Worm (Caenorhabditis elegans) whole organism, L1 larva: ENCODE results near the gene eea-1.

Experiments used
- F16B12.6 ChIP-seq: fragments of 150-350 bp; optimal IDR thresholded peaks from 2 replicates; lab custom pipeline; 2014; ENCODE audit warnings: missing biosample characterization, missing genetic modification characterization
- Y116A8C.19 ChIP-seq: sonication (generic microtip); optimal IDR thresholded peaks from 2 replicates; lab custom pipeline; 2016; ENCODE audit warnings: missing compliant biosample characterization, missing genetic modification characterization, borderline replicate concordance
- aha-1 ChIP-seq: fragments of 150-350 bp; optimal IDR thresholded peaks from 2 replicates; lab custom pipeline; 2014; ENCODE audit warnings: missing biosample characterization, missing genetic modification characterization
- alr-1 ChIP-seq: fragments of 200-800 bp; sonication (Bioruptor generic); optimal IDR thresholded peaks from 2 replicates; lab custom pipeline; 2018; ENCODE audit warnings: borderline replicate concordance, mild to moderate bottlenecking, missing genetic modification characterization, missing compliant biosample characterization
- aly-2 ChIP-seq: fragments of 150-350 bp; optimal IDR thresholded peaks from 2 replicates; lab custom pipeline; 2014; ENCODE audit warnings: missing biosample characterization, missing genetic modification characterization
- blmp-1 ChIP-seq: fragments of 150-350 bp; optimal IDR thresholded peaks from 2 replicates; lab custom pipeline; 2014; ENCODE audit warnings: missing biosample characterization, missing genetic modification characterization
- ces-1 ChIP-seq: fragments of 150-350 bp; optimal IDR thresholded peaks from 2 replicates; lab custom pipeline; 2014; ENCODE audit warnings: missing biosample characterization, missing genetic modification reagents, missing genetic modification characterization
- dpl-1 ChIP-seq, 3 experiments: fragments of 150-350 bp in 2 of 3; sonication (generic microtip) in 1 of 3; optimal IDR thresholded peaks; 2 replicates each; lab custom pipeline; 2014 to 2017; ENCODE audit warnings: missing biosample characterization in 3 of 3, missing genetic modification characterization in 3 of 3, missing genetic modification reagents in 3 of 3
- dsc-1 ChIP-seq: sonication (generic microtip); optimal IDR thresholded peaks from 2 replicates; lab custom pipeline; 2016; ENCODE audit warnings: mild to moderate bottlenecking, missing genetic modification characterization, missing compliant biosample characterization
- egl-13 ChIP-seq: sonication (generic microtip); optimal IDR thresholded peaks from 2 replicates; lab custom pipeline; 2016; ENCODE audit warnings: missing genotype, missing genetic modification reagents, missing genetic modification characterization, missing compliant biosample characterization
- elt-2 ChIP-seq: sonication (generic microtip); optimal IDR thresholded peaks from 2 replicates; lab custom pipeline; 2016; ENCODE audit warnings: missing genetic modification characterization, mild to moderate bottlenecking, inconsistent platforms, missing compliant biosample characterization, missing genetic modification reagents
- jun-1 ChIP-seq: fragments of 150-350 bp; optimal IDR thresholded peaks from 2 replicates; lab custom pipeline; 2014; ENCODE audit warnings: missing biosample characterization, missing genetic modification reagents, missing genetic modification characterization
- lin-13 ChIP-seq: fragments of 150-350 bp; optimal IDR thresholded peaks from 2 replicates; lab custom pipeline; 2014; ENCODE audit warnings: missing biosample characterization, missing genetic modification reagents, missing genetic modification characterization
- lin-14 ChIP-seq: fragments of 200-800 bp; sonication (Bioruptor generic); optimal IDR thresholded peaks from 2 replicates; lab custom pipeline; 2018; ENCODE audit warnings: mild to moderate bottlenecking, missing genetic modification characterization, moderate library complexity, missing compliant biosample characterization
- lin-35 ChIP-seq, 2 experiments: fragments of 150-350 bp; optimal IDR thresholded peaks; 2 replicates each; lab custom pipeline; 2014; ENCODE audit warnings: missing biosample characterization in 2 of 2, missing genetic modification characterization in 2 of 2, missing genetic modification reagents in 2 of 2
- lsy-2 ChIP-seq, 2 experiments: fragments of 150-350 bp; optimal IDR thresholded peaks; 2 replicates each; lab custom pipeline; 2014; ENCODE audit warnings: missing biosample characterization in 2 of 2, missing genetic modification characterization in 2 of 2
- mab-9 ChIP-seq: fragments of 200-800 bp; sonication (Bioruptor generic); IDR thresholded peaks from 2 replicates; pipeline ENCODE4 v1.3.6; 2022; ENCODE audit warnings: missing genetic modification reagents, missing genetic modification characterization, missing compliant biosample characterization
- mep-1 ChIP-seq: fragments of 150-350 bp; optimal IDR thresholded peaks from 2 replicates; lab custom pipeline; 2014; ENCODE audit warnings: missing biosample characterization, missing genetic modification characterization
- nhr-12 ChIP-seq: sonication (generic microtip); optimal IDR thresholded peaks from 2 replicates; lab custom pipeline; 2017; ENCODE audit warnings: missing biosample characterization, missing genetic modification characterization
- nhr-237 ChIP-seq: fragments of 150-350 bp; optimal IDR thresholded peaks from 2 replicates; lab custom pipeline; 2014; ENCODE audit warnings: missing biosample characterization, missing genetic modification characterization
- nhr-28 ChIP-seq: fragments of 150-350 bp; optimal IDR thresholded peaks from 2 replicates; lab custom pipeline; 2014; ENCODE audit warnings: missing biosample characterization, missing genetic modification characterization
- nhr-47 ChIP-seq: sonication (generic microtip); optimal IDR thresholded peaks from 2 replicates; lab custom pipeline; 2016; ENCODE audit warnings: mild to moderate bottlenecking, missing genetic modification characterization, moderate library complexity, missing compliant biosample characterization
- nhr-71 ChIP-seq: sonication (generic microtip); optimal IDR thresholded peaks from 2 replicates; lab custom pipeline; 2016; ENCODE audit warnings: mild to moderate bottlenecking, missing genetic modification characterization, moderate library complexity, missing compliant biosample characterization
- nhr-76 ChIP-seq: sonication (generic microtip); optimal IDR thresholded peaks from 2 replicates; lab custom pipeline; 2017; ENCODE audit warnings: missing biosample characterization, missing genetic modification characterization
- nhr-77 ChIP-seq: fragments of 150-350 bp; optimal IDR thresholded peaks from 2 replicates; lab custom pipeline; 2014; ENCODE audit warnings: missing biosample characterization, missing genetic modification characterization
- nhr-84 ChIP-seq: sonication (generic microtip); optimal IDR thresholded peaks from 2 replicates; lab custom pipeline; 2017; ENCODE audit warnings: missing biosample characterization, missing genetic modification characterization
- pqm-1 ChIP-seq: sonication (generic microtip); optimal IDR thresholded peaks from 3 replicates; lab custom pipeline; 2017; ENCODE audit warnings: missing biosample characterization, missing genetic modification characterization
- rnt-1 ChIP-seq: sonication (generic microtip); optimal IDR thresholded peaks from 2 replicates; lab custom pipeline; 2016; ENCODE audit warnings: mild to moderate bottlenecking, missing genetic modification characterization, moderate library complexity, missing compliant biosample characterization
- snpc-4 ChIP-seq: fragments of 150-350 bp; optimal IDR thresholded peaks from 2 replicates; lab custom pipeline; 2014; ENCODE audit warnings: missing biosample characterization, missing genetic modification characterization
- sox-4 ChIP-seq: sonication (generic microtip); optimal IDR thresholded peaks from 2 replicates; lab custom pipeline; 2016; ENCODE audit warnings: missing genetic modification characterization, missing compliant biosample characterization
- swsn-7 ChIP-seq: sonication (generic microtip); optimal IDR thresholded peaks from 2 replicates; lab custom pipeline; 2016; ENCODE audit warnings: missing genetic modification characterization, missing compliant biosample characterization
- tbx-2 ChIP-seq: sonication (generic microtip); optimal IDR thresholded peaks from 2 replicates; lab custom pipeline; 2016; ENCODE audit warnings: missing genetic modification characterization, missing compliant biosample characterization
- tlp-1 ChIP-seq: fragments of 150-350 bp; optimal IDR thresholded peaks from 2 replicates; lab custom pipeline; 2014; ENCODE audit warnings: missing biosample characterization, missing genetic modification characterization
- unc-130 ChIP-seq: fragments of 150-350 bp; optimal IDR thresholded peaks from 2 replicates; lab custom pipeline; 2017; ENCODE audit warnings: missing biosample characterization, missing genetic modification characterization, inconsistent platforms
- unc-30 ChIP-seq: sonication (generic microtip); optimal IDR thresholded peaks from 2 replicates; lab custom pipeline; 2017; ENCODE audit warnings: missing biosample characterization, missing genetic modification characterization
- unc-62 ChIP-seq: fragments of 150-350 bp; optimal IDR thresholded peaks from 2 replicates; lab custom pipeline; 2014; ENCODE audit warnings: missing biosample characterization, missing genetic modification reagents, missing genetic modification characterization
- unc-98 ChIP-seq: fragments of 200-800 bp; sonication (Bioruptor generic); IDR thresholded peaks from 2 replicates; pipeline ENCODE4 v1.3.6; 2022; ENCODE audit warnings: missing genetic modification characterization, missing compliant biosample characterization
- vab-15 ChIP-seq: sonication (generic microtip); optimal IDR thresholded peaks from 2 replicates; lab custom pipeline; 2017; ENCODE audit warnings: missing genotype, mild to moderate bottlenecking, missing genetic modification characterization, missing compliant biosample characterization
- xbp-1 ChIP-seq: sonication (generic microtip); optimal IDR thresholded peaks from 2 replicates; lab custom pipeline; 2016; ENCODE audit warnings: missing genetic modification characterization, missing compliant biosample characterization
- zag-1 ChIP-seq: fragments of 150-350 bp; optimal IDR thresholded peaks from 2 replicates; lab custom pipeline; 2014; ENCODE audit warnings: missing biosample characterization, missing genetic modification characterization
- zip-4 ChIP-seq: fragments of 200-800 bp; sonication (Bioruptor generic); optimal IDR thresholded peaks from 2 replicates; lab custom pipeline; 2018; ENCODE audit warnings: mild to moderate bottlenecking, missing genetic modification characterization, moderate library complexity, missing compliant biosample characterization
- ztf-11 ChIP-seq, 2 experiments: sonication (generic microtip); optimal IDR thresholded peaks; 2 replicates each; lab custom pipeline; 2016 to 2017; ENCODE audit warnings: missing genetic modification characterization in 2 of 2, missing biosample characterization in 1 of 2, missing compliant biosample characterization in 1 of 2

The eea-1 gene

DNA sequence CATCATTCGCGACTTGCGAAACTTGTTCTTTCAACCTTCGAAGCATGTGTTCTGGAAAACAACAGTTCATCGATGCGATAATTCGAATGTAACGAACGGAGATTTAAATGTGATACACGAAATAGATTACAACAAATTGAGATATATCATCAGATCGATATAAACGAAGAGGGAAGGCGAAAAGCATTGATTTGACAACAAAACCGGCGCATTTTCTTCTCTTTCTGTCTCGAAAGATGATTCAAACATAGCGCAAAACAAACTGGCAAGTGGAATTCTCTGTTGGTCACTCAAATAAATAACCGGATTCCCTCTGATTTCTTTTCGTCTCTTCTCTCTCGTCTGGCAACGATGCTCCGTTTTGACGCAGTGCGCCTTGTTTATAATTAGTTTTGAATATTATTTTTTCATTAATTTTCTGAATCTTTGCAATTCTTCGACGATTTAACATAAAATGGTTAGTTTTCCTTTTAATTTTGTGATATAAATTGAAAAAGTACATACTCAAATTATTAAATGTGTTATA, at the start of gene eea-1, which contains the start of gene gut-2 (continued):
- TF ChIP-seq blmp-1 (tag; lab: Kevin White, UChicago): peak; percentile 85
- TF ChIP-seq mab-9 (GFP tag; lab: Robert Waterston, UW): no peak
- peak; percentile 80 to 81 for TF ChIP-seq lsy-2 (tag; optimal IDR thresholded peaks at IDR 0.05; lab: Kevin White, UChicago)
- TF ChIP-seq Y116A8C.19: no peak
- no peak for TF ChIP-seq unc-30
- TF ChIP-seq nhr-77 (tag; lab: Kevin White, UChicago): peak; percentile 51
- TF ChIP-seq tbx-2: peak; percentile 65
- no peak for TF ChIP-seq ztf-11 (tag; optimal IDR thresholded peaks at IDR 0.05; lab: Kevin White, UChicago)
- TF ChIP-seq unc-98 (GFP tag; lab: Robert Waterston, UW): no peak
- peak; percentile 80 for TF ChIP-seq nhr-71
- peak; percentile 56 to 80 (median 73) for TF ChIP-seq dpl-1 (GFP tag; optimal IDR thresholded peaks at IDR 0.05; lab: Kevin White, UChicago)
- TF ChIP-seq sox-4: no peak
- no peak for TF ChIP-seq zag-1 (tag; lab: Kevin White, UChicago)
- TF ChIP-seq pqm-1: no peak
- peak; percentile 54 for TF ChIP-seq unc-130
- peak; percentile 63 to 77 for TF ChIP-seq lin-35 (GFP tag; optimal IDR thresholded peaks at IDR 0.05; lab: Kevin White, UChicago)
- peak; percentile 69 for TF ChIP-seq nhr-47 (tag; lab: Kevin White, UChicago)
- peak; percentile 37 for TF ChIP-seq F16B12.6 (tag; lab: Kevin White, UChicago)
- peak; percentile 68 for TF ChIP-seq mep-1 (tag; lab: Kevin White, UChicago)
- TF ChIP-seq nhr-76 (tag; lab: Kevin White, UChicago): no peak
- TF ChIP-seq nhr-28 (tag; lab: Kevin White, UChicago): no peak
- peak; percentile 76 for TF ChIP-seq rnt-1 (tag; lab: Kevin White, UChicago)
- TF ChIP-seq aha-1 (tag; lab: Kevin White, UChicago): no peak
- no peak for TF ChIP-seq unc-62 (GFP tag; lab: Kevin White, UChicago)
- peak; percentile 45 for TF ChIP-seq snpc-4 (tag; lab: Kevin White, UChicago)
- no peak for TF ChIP-seq nhr-84 (tag; lab: Kevin White, UChicago)
- TF ChIP-seq ces-1 (GFP tag; lab: Kevin White, UChicago): no peak
- TF ChIP-seq elt-2: no peak
- no peak for TF ChIP-seq aly-2
- TF ChIP-seq lin-13: peak; percentile 43
- no peak for TF ChIP-seq tlp-1 (tag; lab: Kevin White, UChicago)
- peak; percentile 44 for TF ChIP-seq dsc-1 (tag; lab: Kevin White, UChicago)
- TF ChIP-seq swsn-7 (tag; lab: Kevin White, UChicago): peak; percentile 72
- TF ChIP-seq, all 84 proteins: peak for 37

- TF ChIP-seq tbx-2: peak; percentile 59
- no peak for TF ChIP-seq alr-1
- peak; percentile 16 for TF ChIP-seq lin-14 (GFP tag; lab: Kevin White, UChicago)
- TF ChIP-seq vab-15 (tag; lab: Kevin White, UChicago): no peak
Observed at ce11 chrV:13536058-13536579, 38.9 kb upstream of the eea-1 start, which contains the start of gene frpr-5. Gene frpr-5, minus strand, starts transcription at chrV:13536108.

DNA sequence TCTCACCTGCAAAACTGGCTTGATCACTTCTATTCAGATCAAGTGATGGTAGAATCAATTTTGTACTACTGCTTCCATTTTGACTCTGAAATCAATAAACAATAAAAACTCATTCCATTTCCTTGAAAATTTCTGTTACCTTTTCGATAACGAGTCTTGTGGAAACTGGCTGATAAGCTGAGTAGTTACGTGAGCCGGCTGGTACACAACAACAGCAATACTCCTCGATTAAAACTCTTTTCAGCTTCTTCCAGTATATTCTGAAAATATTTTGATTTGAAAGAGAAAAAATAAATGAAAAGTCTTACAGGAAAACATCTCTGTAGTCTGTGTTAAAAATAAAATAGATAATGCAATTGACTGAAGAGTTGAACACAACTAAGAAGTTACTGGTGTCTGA, 35.3 kb upstream of the eea-1 start:
- TF ChIP-seq dpl-1 (GFP tag; optimal IDR thresholded peaks at IDR 0.05; lab: Kevin White, UChicago): no peak
- TF ChIP-seq xbp-1 (tag; lab: Kevin White, UChicago): no peak
- TF ChIP-seq lin-35 (GFP tag; optimal IDR thresholded peaks at IDR 0.05; lab: Kevin White, UChicago): no peak
- TF ChIP-seq nhr-237 (tag; lab: Kevin White, UChicago): no peak
- TF ChIP-seq jun-1 (tag; lab: Kevin White, UChicago): no peak
- no peak for TF ChIP-seq egl-13
- TF ChIP-seq nhr-71: no peak
- no peak for TF ChIP-seq zip-4
- TF ChIP-seq nhr-12: no peak
